Fruit fly (Drosophila melanogaster) Kc167 (cell line): ENCODE results near the gene CG16888.

Experiments used
- Myc ChIP-seq: fragments of >200 bp; optimal IDR thresholded peaks from 2 replicates; lab custom pipeline; 2017; ENCODE audit warnings: missing external identifiers
- Sin3A ChIP-seq: fragments of >200 bp; optimal IDR thresholded peaks from 2 replicates; lab custom pipeline; 2018; ENCODE audit warnings: missing external identifiers
- h ChIP-seq: fragments of >200 bp; optimal IDR thresholded peaks from 3 replicates; lab custom pipeline; 2018; ENCODE audit warnings: missing external identifiers
- insv ChIP-seq: fragments of >200 bp; optimal IDR thresholded peaks from 3 replicates; lab custom pipeline; 2018; ENCODE audit warnings: missing external identifiers
- psq ChIP-seq: fragments of >200 bp; optimal IDR thresholded peaks from 2 replicates; lab custom pipeline; 2017; ENCODE audit warnings: missing external identifiers
- ttk ChIP-seq: sonication (Bioruptor generic); optimal IDR thresholded peaks from 2 replicates; lab custom pipeline; 2017; ENCODE audit warnings: missing external identifiers

The CG16888 gene

DNA sequence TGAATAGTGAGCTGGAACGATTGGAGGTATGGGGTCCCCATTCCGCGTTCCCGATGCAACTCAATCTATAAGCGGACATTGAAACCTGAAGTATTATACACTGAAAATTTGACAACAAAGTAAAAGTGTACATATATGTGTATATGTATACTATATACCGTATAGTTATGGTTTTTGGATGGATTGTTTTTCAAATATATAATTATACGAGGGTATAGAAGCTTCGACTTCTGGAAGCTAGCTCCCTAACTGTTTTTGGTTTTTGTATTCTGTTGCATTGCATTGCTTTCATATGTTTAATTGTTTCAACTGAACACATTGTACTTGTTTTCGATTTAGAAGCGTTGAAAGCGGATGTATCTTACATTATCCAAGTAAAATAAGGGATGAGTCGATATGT, at the start of gene CG16888:
TSS of gene CG16888 (minus strand) at position 101 of the 400 bp plus-strand sequence.
- TF ChIP-seq h (lab: Kevin White, UChicago) (no peak), Myc (lab: Kevin White, UChicago) (no peak), psq (no peak), Sin3A (no peak), insv (lab: Kevin White, UChicago) (no peak), ttk (lab: Kevin White, UChicago) (no peak)

- TF ChIP-seq psq (no peak), Sin3A (no peak), h (lab: Kevin White, UChicago) (no peak), ttk (lab: Kevin White, UChicago) (no peak), Myc (lab: Kevin White, UChicago) (no peak), insv (lab: Kevin White, UChicago) (no peak)
Observed at dm6 chr2L:13851098-13851497, 38.0 kb upstream of the CG16888 start.

DNA sequence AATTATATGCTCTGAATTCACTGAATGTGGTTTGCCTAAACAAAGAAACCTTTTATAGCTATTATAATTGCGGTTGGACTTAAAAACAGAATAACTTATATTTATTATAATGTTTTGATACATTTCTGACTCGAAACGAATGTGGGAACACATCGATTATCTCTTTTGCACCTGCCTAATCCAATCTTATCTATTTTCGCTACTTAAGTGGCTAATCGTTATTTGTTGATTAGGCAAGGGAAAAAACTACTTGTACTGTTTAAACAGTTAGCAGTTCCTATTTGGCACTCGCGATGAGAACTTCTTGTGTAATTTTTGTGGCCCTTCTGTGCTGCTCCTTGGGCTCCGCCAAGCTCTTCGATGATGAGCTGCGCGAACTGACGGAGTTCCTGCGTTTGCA, 36.1 kb upstream of the CG16888 start, which contains the start of gene CG7968:
TSS of gene CG7968 (plus strand) at position 276 of the 400 bp plus-strand sequence.
- TF ChIP-seq Sin3A (no peak), Myc (lab: Kevin White, UChicago) (no peak), ttk (lab: Kevin White, UChicago) (no peak)

DNA sequence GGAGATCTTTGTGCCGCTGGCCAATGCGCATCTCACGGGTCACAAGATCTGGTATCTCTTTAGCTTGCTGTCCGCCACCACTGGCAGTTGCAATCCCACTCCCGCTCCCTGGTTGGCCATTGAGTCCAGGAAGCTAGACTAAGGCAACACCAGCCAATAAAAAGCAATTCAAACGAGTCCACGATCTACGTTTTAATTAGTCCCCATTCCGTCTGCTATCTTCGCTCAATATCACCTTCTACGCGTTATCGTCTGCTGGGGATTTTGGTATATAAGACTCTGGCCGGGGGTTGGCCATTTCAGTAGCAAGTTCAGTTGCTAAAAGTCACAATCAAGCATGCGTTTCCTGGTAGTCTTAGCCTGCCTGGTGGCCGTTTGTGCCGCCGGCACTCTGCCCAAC, 34.6 kb upstream of the CG16888 start, which contains the start of gene CG7953:
TSS of gene CG7953 (plus strand) at position 301 of the 400 bp plus-strand sequence.
- TF ChIP-seq psq (no peak), h (lab: Kevin White, UChicago) (no peak), ttk (lab: Kevin White, UChicago) (no peak), Myc (lab: Kevin White, UChicago) (no peak), Sin3A (no peak), insv (lab: Kevin White, UChicago) (no peak)

DNA sequence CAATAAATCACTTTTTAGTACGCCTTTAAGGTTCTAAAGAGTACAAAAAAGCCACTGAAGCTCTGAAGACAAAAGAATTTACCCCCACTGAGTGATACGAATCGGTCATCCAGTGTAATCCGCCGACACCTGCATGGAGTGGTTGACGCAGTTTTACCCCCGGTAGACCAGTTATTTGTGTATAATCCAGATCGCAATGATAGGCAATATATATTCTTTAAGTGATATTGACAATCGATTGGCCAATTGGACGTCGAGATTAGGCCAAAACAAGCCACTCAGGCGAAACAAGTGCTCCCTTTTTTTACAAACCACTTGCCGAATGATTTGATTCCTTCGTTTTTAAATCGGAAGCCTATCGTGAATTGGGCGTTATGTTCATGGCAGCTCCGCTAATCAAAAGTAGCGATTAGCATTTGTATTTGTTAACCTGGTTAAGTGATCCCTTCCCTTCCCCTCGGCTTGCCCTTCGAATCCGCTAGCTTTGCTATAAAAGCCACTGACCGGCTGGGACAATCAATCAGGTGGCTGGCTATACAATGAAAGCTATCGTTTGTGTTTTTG, 33.3 kb upstream of the CG16888 start, which contains the start of gene CG7916:
TSS of gene CG7916 (plus strand) at position 514 of the 564 bp plus-strand sequence.
- TF ChIP-seq psq: no peak
- no peak for TF ChIP-seq Myc (lab: Kevin White, UChicago)
- TF ChIP-seq h (lab: Kevin White, UChicago): no peak
- TF ChIP-seq Sin3A: no peak
- TF ChIP-seq ttk (lab: Kevin White, UChicago): no peak
- TF ChIP-seq insv (lab: Kevin White, UChicago): no peak

dm6 chr2L:13845178-13845577, 32.1 kb upstream of the CG16888 start, which contains the start of gene CG8997:
CG8997 (minus strand) TSS chr2L:13845325.
- TF ChIP-seq insv (lab: Kevin White, UChicago) (no peak), h (lab: Kevin White, UChicago) (no peak), Myc (lab: Kevin White, UChicago) (no peak)

dm6 chr2L:13843692-13844284, 30.7 kb upstream of the CG16888 start, which contains the start of gene CG33306:
CG33306 (minus strand) TSS chr2L:13843742.
- TF ChIP-seq Sin3A (no peak), ttk (lab: Kevin White, UChicago) (no peak)

DNA sequence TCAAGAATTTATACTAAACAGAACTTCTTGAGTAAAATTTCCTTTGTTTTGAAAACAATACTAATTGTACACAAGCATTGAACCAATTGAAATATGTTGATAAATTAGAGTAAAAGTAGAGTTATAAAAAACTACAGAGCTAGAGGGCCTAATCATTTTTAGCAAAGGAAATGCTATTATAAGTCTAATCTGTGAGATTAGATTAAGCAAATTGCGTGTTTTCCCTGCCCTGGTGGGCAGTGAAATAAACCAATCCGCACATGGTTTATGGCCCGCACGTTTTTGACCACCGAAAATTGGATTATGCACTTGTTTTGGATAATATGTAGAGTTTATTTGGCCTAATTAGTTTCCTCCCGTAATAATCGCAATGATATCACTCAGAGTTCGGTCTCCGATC, 29.5 kb upstream of the CG16888 start:
- TF ChIP-seq Myc (lab: Kevin White, UChicago) (no peak), h (lab: Kevin White, UChicago) (no peak), psq (no peak), ttk (lab: Kevin White, UChicago) (no peak), insv (lab: Kevin White, UChicago) (no peak), Sin3A (no peak)

- no peak for TF ChIP-seq ttk (lab: Kevin White, UChicago)
- TF ChIP-seq psq: no peak
- TF ChIP-seq Myc (lab: Kevin White, UChicago): no peak
- TF ChIP-seq Sin3A: no peak
- no peak for TF ChIP-seq insv (lab: Kevin White, UChicago)
- no peak for TF ChIP-seq h (lab: Kevin White, UChicago)
Observed at dm6 chr2L:13842078-13842477, 29.0 kb upstream of the CG16888 start.

DNA sequence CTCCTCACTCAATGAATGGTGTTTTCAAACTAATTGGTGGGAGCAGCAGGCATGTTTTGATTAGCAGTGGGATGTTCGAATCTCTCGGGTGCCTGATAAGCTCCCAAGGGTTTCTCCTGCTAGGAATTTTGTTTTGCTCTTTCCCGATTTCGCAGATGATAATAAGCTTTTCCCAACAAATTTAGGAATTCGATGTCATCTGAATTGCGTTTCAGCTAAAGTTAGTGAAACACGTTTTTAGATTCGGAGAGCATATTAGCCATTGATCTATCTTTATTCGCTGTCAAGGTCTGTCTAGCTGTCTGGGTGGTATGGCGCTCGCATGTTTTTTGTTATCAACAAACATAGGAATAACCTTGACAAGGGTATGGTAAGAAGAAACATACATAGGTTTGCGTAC, 28.5 kb upstream of the CG16888 start, which contains the start of gene CG33307:
TSS of gene CG33307 (minus strand) at position 13 of the 400 bp plus-strand sequence.
- no peak for TF ChIP-seq psq
- no peak for TF ChIP-seq insv (lab: Kevin White, UChicago)
- no peak for TF ChIP-seq ttk (lab: Kevin White, UChicago)
- TF ChIP-seq h (lab: Kevin White, UChicago): no peak
- no peak for TF ChIP-seq Sin3A
- no peak for TF ChIP-seq Myc (lab: Kevin White, UChicago)

dm6 chr2L:13839744-13840151, 26.7 kb upstream of the CG16888 start:
- no peak for TF ChIP-seq h (lab: Kevin White, UChicago)
- TF ChIP-seq Sin3A: no peak
- no peak for TF ChIP-seq psq
- TF ChIP-seq Myc (lab: Kevin White, UChicago): no peak
- TF ChIP-seq insv (lab: Kevin White, UChicago): no peak
- TF ChIP-seq ttk (lab: Kevin White, UChicago): no peak

dm6 chr2L:13838647-13839390, 25.8 kb upstream of the CG16888 start:
- no peak for TF ChIP-seq ttk (lab: Kevin White, UChicago)
- no peak for TF ChIP-seq insv (lab: Kevin White, UChicago)
- no peak for TF ChIP-seq h (lab: Kevin White, UChicago)
- no peak for TF ChIP-seq psq
- TF ChIP-seq Sin3A: no peak
- TF ChIP-seq Myc (lab: Kevin White, UChicago): no peak
